Worm (Caenorhabditis elegans): ENCODE measurements around the gene mps-4.

ce11 chrIII:8319100-8319499, 47.5 kb upstream of the mps-4 start, which contains the start of gene F10E9.11:
- TF ChIP-seq blmp-1 (tag; optimal IDR thresholded peaks at IDR 0.05), result no peak
- peak; percentile 75 for TF ChIP-seq mep-1 (tag; optimal IDR thresholded peaks at IDR 0.05)
- peak; percentile 79 for TF ChIP-seq lsy-2 (tag; optimal IDR thresholded peaks at IDR 0.05)
- TF ChIP-seq nhr-237 (tag; optimal IDR thresholded peaks at IDR 0.05), result peak; percentile 3
- TF ChIP-seq lin-32 (GFP tag; optimal IDR thresholded peaks at IDR 0.05), result no peak
- TF ChIP-seq ztf-11 (tag; optimal IDR thresholded peaks at IDR 0.05), result no peak
- no peak for TF ChIP-seq snpc-4 (tag; optimal IDR thresholded peaks at IDR 0.05)
- TF ChIP-seq unc-39 (tag; optimal IDR thresholded peaks at IDR 0.05), result no peak
- TF ChIP-seq nhr-28 (tag; optimal IDR thresholded peaks at IDR 0.05), result no peak
- TF ChIP-seq zip-8 (tag; optimal IDR thresholded peaks at IDR 0.05), result no peak
- TF ChIP-seq drap-1 (GFP tag; optimal IDR thresholded peaks at IDR 0.05), result peak; percentile 21
- TF ChIP-seq nhr-76 (tag; optimal IDR thresholded peaks at IDR 0.05), result no peak
- no peak for TF ChIP-seq elt-3 (tag; optimal IDR thresholded peaks at IDR 0.05)
- no peak for TF ChIP-seq bed-3 (GFP tag; optimal IDR thresholded peaks at IDR 0.05)
